Worm (Caenorhabditis elegans): ENCODE data around the gene nmat-1.

Gene nmat-1

DNA sequence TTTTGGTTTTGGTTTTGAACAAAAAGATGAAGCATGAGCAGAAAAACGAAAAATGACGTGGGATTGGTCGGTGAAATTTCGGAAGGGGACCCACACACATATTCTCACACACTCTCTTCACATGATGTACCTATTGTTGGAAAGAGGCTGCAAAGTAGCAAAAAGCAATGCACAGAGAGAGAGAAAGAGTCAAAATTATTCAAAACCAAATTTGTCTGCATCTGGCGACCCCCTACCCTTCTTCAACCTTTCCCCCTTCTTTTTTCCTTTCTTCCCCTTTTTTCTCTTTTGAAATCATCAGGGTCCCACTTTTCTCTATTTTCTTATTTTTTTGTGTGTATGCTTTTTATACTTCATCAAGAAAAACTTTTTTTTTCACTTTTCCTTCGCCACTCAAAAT, 3.6 kb upstream of the nmat-1 start:
- TF ChIP-seq cnd-1 (tag; optimal IDR thresholded peaks at IDR 0.05): no peak
- no peak for TF ChIP-seq drap-1 (GFP tag; optimal IDR thresholded peaks at IDR 0.05)
- TF ChIP-seq nhr-76 (tag; optimal IDR thresholded peaks at IDR 0.05): no peak
- peak; percentile 13 for TF ChIP-seq ces-1 (GFP tag; optimal IDR thresholded peaks at IDR 0.05)
- no peak for TF ChIP-seq mls-2 (tag; optimal IDR thresholded peaks at IDR 0.05)
- TF ChIP-seq lin-32 (GFP tag; optimal IDR thresholded peaks at IDR 0.05): no peak
- TF ChIP-seq blmp-1 (tag; optimal IDR thresholded peaks at IDR 0.05): no peak
- TF ChIP-seq mep-1 (tag; optimal IDR thresholded peaks at IDR 0.05): no peak

DNA sequence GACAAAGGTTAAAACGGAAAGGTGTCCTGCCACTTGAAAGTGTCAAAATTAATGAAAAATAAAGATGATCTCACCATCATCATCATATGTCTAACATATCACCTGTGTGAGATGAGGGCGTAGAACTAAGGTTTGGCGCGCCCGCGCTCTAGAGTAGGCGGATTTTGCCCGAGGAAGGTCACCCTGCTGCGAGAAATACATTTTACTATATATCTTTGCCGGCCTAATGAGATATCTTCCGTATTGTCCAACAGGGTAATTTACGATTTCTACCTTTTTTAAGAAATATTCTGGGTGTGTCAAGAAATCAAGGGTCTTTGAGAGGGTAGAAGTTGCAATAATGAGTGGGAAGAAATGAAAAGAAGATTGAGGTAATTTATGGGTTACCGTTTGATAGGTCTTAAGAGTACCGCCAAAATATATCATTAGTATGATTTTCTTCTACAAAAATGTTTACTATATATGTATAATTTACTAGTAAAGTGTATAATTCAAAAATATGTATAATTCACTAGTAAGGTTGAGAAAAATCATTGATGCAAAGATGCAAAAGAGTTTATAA, 9.9 kb downstream of the nmat-1 start:
- TF ChIP-seq lsy-2 (tag; optimal IDR thresholded peaks at IDR 0.05): no peak
- no peak for TF ChIP-seq nhr-76 (tag; optimal IDR thresholded peaks at IDR 0.05)
- no peak for TF ChIP-seq M03D4.4 (tag; optimal IDR thresholded peaks at IDR 0.05)
- TF ChIP-seq nhr-2 (tag; optimal IDR thresholded peaks at IDR 0.05): no peak
- no peak for TF ChIP-seq sem-2 (GFP tag; optimal IDR thresholded peaks at IDR 0.05)
- TF ChIP-seq ham-2 (GFP tag; optimal IDR thresholded peaks at IDR 0.05): no peak
- TF ChIP-seq unc-39 (tag; optimal IDR thresholded peaks at IDR 0.05): no peak
- no peak for TF ChIP-seq snpc-4 (tag; optimal IDR thresholded peaks at IDR 0.05)
- TF ChIP-seq tbx-8 (GFP tag; optimal IDR thresholded peaks at IDR 0.05): no peak
- no peak for TF ChIP-seq ces-1 (GFP tag; optimal IDR thresholded peaks at IDR 0.05)
- no peak for TF ChIP-seq mep-1 (tag; optimal IDR thresholded peaks at IDR 0.05)
- no peak for TF ChIP-seq bed-3 (GFP tag; optimal IDR thresholded peaks at IDR 0.05)
- no peak for TF ChIP-seq cnd-1 (tag; optimal IDR thresholded peaks at IDR 0.05)
- no peak for TF ChIP-seq ztf-11 (tag; optimal IDR thresholded peaks at IDR 0.05)

DNA sequence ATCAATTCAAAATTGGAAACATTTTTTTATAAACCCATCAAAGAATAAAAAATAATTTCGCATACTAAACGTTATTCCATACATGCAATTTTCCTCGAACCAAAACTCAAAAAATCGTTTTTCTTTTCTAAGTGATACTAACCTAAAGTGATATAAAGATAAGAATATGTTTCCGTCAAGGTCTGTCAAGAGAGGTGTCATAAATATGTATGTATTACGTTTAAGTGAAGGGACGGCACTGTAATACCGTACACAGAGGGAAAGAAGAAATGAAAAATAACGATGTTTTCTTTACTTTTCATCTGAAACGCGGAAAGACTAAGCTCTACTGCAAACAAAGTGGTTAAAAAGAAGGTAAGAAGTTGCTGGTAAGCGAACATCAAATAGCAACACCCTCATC, 11.4 kb downstream of the nmat-1 start:
- no peak for TF ChIP-seq unc-62 (GFP tag; optimal IDR thresholded peaks at IDR 0.05)
- TF ChIP-seq ztf-11 (tag; optimal IDR thresholded peaks at IDR 0.05): no peak
- no peak for TF ChIP-seq elt-1 (tag; optimal IDR thresholded peaks at IDR 0.05; ENCODE audit: borderline replicate concordance, insufficient read depth)
- no peak for TF ChIP-seq ham-2 (GFP tag; optimal IDR thresholded peaks at IDR 0.05)
- TF ChIP-seq ceh-39 (tag; optimal IDR thresholded peaks at IDR 0.05): no peak
- TF ChIP-seq bed-3 (GFP tag; optimal IDR thresholded peaks at IDR 0.05): no peak
- TF ChIP-seq nhr-12 (tag; optimal IDR thresholded peaks at IDR 0.05): no peak
- no peak for TF ChIP-seq lsy-2 (tag; optimal IDR thresholded peaks at IDR 0.05)
- TF ChIP-seq sem-2 (GFP tag; optimal IDR thresholded peaks at IDR 0.05): no peak
- no peak for TF ChIP-seq nhr-76 (tag; optimal IDR thresholded peaks at IDR 0.05)
- TF ChIP-seq blmp-1 (tag; optimal IDR thresholded peaks at IDR 0.05): no peak
- TF ChIP-seq ceh-43 (GFP tag; optimal IDR thresholded peaks at IDR 0.05): no peak
- TF ChIP-seq hlh-1 (tag; optimal IDR thresholded peaks at IDR 0.05): no peak
- TF ChIP-seq M03D4.4 (tag; optimal IDR thresholded peaks at IDR 0.05): no peak
- no peak for TF ChIP-seq snpc-4 (tag; optimal IDR thresholded peaks at IDR 0.05)
- TF ChIP-seq nhr-28 (tag; optimal IDR thresholded peaks at IDR 0.05): no peak
- no peak for TF ChIP-seq ceh-83 (GFP tag; optimal IDR thresholded peaks at IDR 0.05)
- no peak for TF ChIP-seq flh-1 (GFP tag; optimal IDR thresholded peaks at IDR 0.05)
- TF ChIP-seq cnd-1 (tag; optimal IDR thresholded peaks at IDR 0.05): no peak
- TF ChIP-seq elt-3 (tag; optimal IDR thresholded peaks at IDR 0.05): no peak

DNA sequence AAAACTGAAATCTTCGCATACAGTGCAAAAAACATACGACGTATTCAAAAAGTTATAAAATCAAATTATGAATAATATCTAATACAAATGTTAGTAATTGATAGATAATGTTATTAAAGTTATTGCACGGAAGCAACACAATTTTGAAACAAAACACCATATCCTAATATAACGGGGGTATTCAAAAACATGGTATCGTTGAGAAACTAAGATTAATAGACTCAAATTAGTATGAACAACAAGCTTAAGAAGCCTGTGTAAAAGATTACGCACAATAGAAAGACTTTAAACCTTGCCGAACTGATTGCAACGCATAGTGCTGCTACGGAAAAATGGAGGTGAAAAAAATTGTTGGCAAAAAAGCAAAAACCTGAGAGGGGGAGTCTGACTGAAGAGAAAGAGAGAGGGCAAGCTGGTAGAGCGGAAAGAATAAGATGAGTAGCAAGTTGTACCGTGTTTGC, 12.3 kb downstream of the nmat-1 start, which contains the start of gene sma-5:
TSS of gene sma-5 (minus strand) at position 51 of the 461 bp plus-strand sequence.
- TF ChIP-seq M03D4.4 (tag; optimal IDR thresholded peaks at IDR 0.05) (no peak), ces-1 (GFP tag; optimal IDR thresholded peaks at IDR 0.05) (no peak), sptf-1 (tag; optimal IDR thresholded peaks at IDR 0.05) (no peak), hlh-1 (tag; optimal IDR thresholded peaks at IDR 0.05) (no peak), lsy-2 (tag; optimal IDR thresholded peaks at IDR 0.05) (no peak), cnd-1 (tag; optimal IDR thresholded peaks at IDR 0.05) (no peak), sem-2 (GFP tag; optimal IDR thresholded peaks at IDR 0.05) (no peak), ceh-43 (GFP tag; optimal IDR thresholded peaks at IDR 0.05) (no peak), ztf-11 (tag; optimal IDR thresholded peaks at IDR 0.05) (no peak), snpc-4 (tag; optimal IDR thresholded peaks at IDR 0.05) (no peak), ham-2 (GFP tag; optimal IDR thresholded peaks at IDR 0.05) (no peak), zip-8 (tag; optimal IDR thresholded peaks at IDR 0.05) (no peak), pha-4 (tag; optimal IDR thresholded peaks at IDR 0.05) (no peak)

DNA sequence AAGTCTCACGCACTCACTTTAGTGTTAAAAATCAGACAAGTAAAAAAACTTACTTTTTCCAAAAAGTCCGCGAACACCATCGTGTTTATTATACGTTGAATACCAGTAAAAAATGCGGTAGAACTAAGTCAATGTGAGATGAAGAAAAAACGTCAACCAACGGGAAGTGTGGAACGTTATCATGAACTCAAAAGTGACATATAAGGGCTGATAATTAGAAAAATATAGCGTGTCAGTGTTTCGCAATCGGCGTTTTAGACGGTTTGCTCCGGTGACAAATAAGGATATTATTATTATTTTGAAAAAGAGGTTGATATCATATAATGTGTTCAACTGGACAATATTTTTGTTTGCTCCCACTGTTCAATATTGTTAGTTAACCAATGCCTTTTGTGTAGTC, 12.9 kb downstream of the nmat-1 start:
- TF ChIP-seq sptf-1 (tag; optimal IDR thresholded peaks at IDR 0.05) (no peak), unc-62 (GFP tag; optimal IDR thresholded peaks at IDR 0.05) (no peak), ceh-43 (GFP tag; optimal IDR thresholded peaks at IDR 0.05) (no peak)

Measured in whole organism, mixed stage, embryonic.